Worm (Caenorhabditis elegans) whole organism, L4/young adult: Measurements from ENCODE around the gene C02F5.14.

ENCODE experiments used
- W03F9.2 ChIP-seq: fragments of 150-350 bp; optimal IDR thresholded peaks from 2 replicates; lab custom pipeline; 2014; ENCODE audit warnings: missing biosample characterization, missing genetic modification characterization
- dao-5 ChIP-seq: sonication (generic microtip); optimal IDR thresholded peaks from 2 replicates; lab custom pipeline; 2016; ENCODE audit warnings: missing genotype, missing genetic modification characterization, moderate library complexity, missing compliant biosample characterization
- him-1 ChIP-seq: sonication (generic microtip); optimal IDR thresholded peaks from 2 replicates; lab custom pipeline; 2016; ENCODE audit warnings: missing genotype, missing genetic modification reagents, missing genetic modification characterization, missing compliant biosample characterization

ce11 chrIII:8279567-8279966, 44.3 kb upstream of the C02F5.14 start:
- TF ChIP-seq dao-5 (tag; lab: Kevin White, UChicago) (no peak), him-1 (no peak), W03F9.2 (tag; lab: Kevin White, UChicago) (no peak)
